Worm (Caenorhabditis elegans): Measurements from ENCODE around the gene str-46.

- TF ChIP-seq elt-3 (tag; optimal IDR thresholded peaks at IDR 0.05) (no peak), ama-1 (optimal IDR thresholded peaks at IDR 0.05) (no peak), lin-39 (tag; optimal IDR thresholded peaks at IDR 0.05) (no peak), nhr-237 (tag; optimal IDR thresholded peaks at IDR 0.05) (no peak), zag-1 (tag; optimal IDR thresholded peaks at IDR 0.05) (no peak), aly-2 (tag; optimal IDR thresholded peaks at IDR 0.05) (no peak), nhr-23 (tag; optimal IDR thresholded peaks at IDR 0.05) (no peak), nhr-77 (tag; optimal IDR thresholded peaks at IDR 0.05) (no peak), nhr-25 (tag; optimal IDR thresholded peaks at IDR 0.05) (no peak), mab-5 (tag; optimal IDR thresholded peaks at IDR 0.05) (no peak), lsy-2 (tag; optimal IDR thresholded peaks at IDR 0.05) (no peak), ztf-11 (tag; optimal IDR thresholded peaks at IDR 0.05) (no peak), unc-62 (GFP tag; optimal IDR thresholded peaks at IDR 0.05) (no peak)
Observed at ce11 chrV:2861505-2861904, 38.3 kb downstream of the str-46 start, which contains the start of gene srh-270.

Data from whole organism, L2 larva.